Worm (Caenorhabditis elegans) whole organism, midembryonic: ENCODE measurements around the gene fbxa-147.
"Not testable (repeated sequence)": the region's sequence is repeated elsewhere in the genome, so short reads cannot be mapped to it uniquely, and the experiment has no call there.

Experiments used
- T22C8.4 ChIP-seq: fragments of 200-800 bp; sonication (Bioruptor generic); IDR thresholded peaks from 2 replicates; pipeline ENCODE4 v1.3.6; 2022; ENCODE audit warnings: missing genetic modification characterization, missing compliant biosample characterization
- cog-1 ChIP-seq: sonication (generic microtip); optimal IDR thresholded peaks from 2 replicates; lab custom pipeline; 2016; ENCODE audit warnings: missing genetic modification characterization, missing compliant biosample characterization
- flt-1 ChIP-seq: fragments of 200-800 bp; sonication (Bioruptor generic); IDR thresholded peaks from 2 replicates; pipeline ENCODE4 v1.3.6; 2022; ENCODE audit warnings: missing genetic modification characterization, missing compliant biosample characterization
- klf-2 ChIP-seq: fragments of 200-800 bp; sonication (Bioruptor generic); conservative IDR thresholded peaks from 2 replicates; pipeline ENCODE4 v1.3.6; 2022; ENCODE audit warnings: missing genetic modification reagents, missing genetic modification characterization, missing compliant biosample characterization
- med-1 ChIP-seq: sonication (generic microtip); optimal IDR thresholded peaks from 2 replicates; lab custom pipeline; 2017; ENCODE audit warnings: missing genetic modification characterization, mild to moderate bottlenecking, missing compliant biosample characterization, antibody characterized with exemption, missing genetic modification reagents; ENCODE audit not compliant: insufficient read depth
- tab-1 ChIP-seq: fragments of 200-800 bp; sonication (Bioruptor generic); IDR thresholded peaks from 2 replicates; pipeline ENCODE4 v1.3.6; 2022; ENCODE audit warnings: missing genetic modification characterization, missing compliant biosample characterization
- ztf-23 ChIP-seq: fragments of 200-800 bp; sonication (Bioruptor generic); IDR thresholded peaks from 2 replicates; pipeline ENCODE4 v1.3.6; 2022; ENCODE audit warnings: missing genetic modification reagents, missing genetic modification characterization, missing compliant biosample characterization

ce11 chrV:14750357-14750756 is 34.1 kb downstream of the fbxa-147 start, which contains the start of gene nspa-10:
- not testable (repeated sequence) for TF ChIP-seq ztf-23 (GFP tag; lab: Robert Waterston, UW); med-1 (GFP tag; lab: Kevin White, UChicago); klf-2 (GFP tag; lab: Robert Waterston, UW); flt-1; cog-1 (tag; lab: Kevin White, UChicago); T22C8.4 (GFP tag; lab: Robert Waterston, UW); tab-1 (GFP tag; lab: Robert Waterston, UW)
